Fruit fly (Drosophila melanogaster) whole organism, prepupa: ENCODE data around the gene CG13795.

Experiments
- CG10631 ChIP-seq: fragments of 200-800 bp; sonication (Bioruptor generic); optimal IDR thresholded peaks from 2 replicates; lab custom pipeline; 2016; ENCODE audit warnings: missing biosample characterization, missing genetic modification characterization
- CG11294 ChIP-seq: fragments of 200-800 bp; sonication (Bioruptor generic); IDR thresholded peaks from 2 replicates; pipeline ENCODE4 v1.3.6; 2022; ENCODE audit warnings: missing biosample characterization, missing genetic modification characterization
- CG11762 ChIP-seq: fragments of 200-800 bp; sonication (Bioruptor generic); optimal IDR thresholded peaks from 3 replicates; lab custom pipeline; 2016; ENCODE audit warnings: missing biosample characterization, missing genetic modification characterization; ENCODE audit not compliant: insufficient read depth
- CG11902 ChIP-seq: fragments of 200-800 bp; sonication (Bioruptor generic); optimal IDR thresholded peaks from 3 replicates; lab custom pipeline; 2016; ENCODE audit warnings: missing biosample characterization, missing genetic modification characterization
- CG15336 ChIP-seq: fragments of 200-800 bp; sonication (Bioruptor generic); IDR thresholded peaks from 2 replicates; pipeline ENCODE4 v1.3.6; 2022; ENCODE audit warnings: missing biosample characterization, missing genetic modification characterization
- CG1621 ChIP-seq: fragments of 200-800 bp; sonication (Bioruptor generic); optimal IDR thresholded peaks from 3 replicates; lab custom pipeline; 2018; ENCODE audit warnings: missing biosample characterization, mild to moderate bottlenecking, missing genetic modification characterization
- CG16779 ChIP-seq: fragments of 200-800 bp; sonication (Bioruptor generic); optimal IDR thresholded peaks from 3 replicates; lab custom pipeline; 2017; ENCODE audit warnings: missing biosample characterization, mild to moderate bottlenecking, missing genetic modification characterization
- CG3032 ChIP-seq: fragments of 200-800 bp; optimal IDR thresholded peaks from 2 replicates; lab custom pipeline; 2019; ENCODE audit warnings: missing biosample characterization, mild to moderate bottlenecking, missing genetic modification characterization, moderate library complexity
- CG6163 ChIP-seq: fragments of 200-800 bp; sonication (Bioruptor generic); IDR thresholded peaks from 3 replicates; pipeline ENCODE4 v1.3.6; 2022; ENCODE audit warnings: missing biosample characterization, missing genetic modification characterization
- CG6792 ChIP-seq: fragments of 200-800 bp; sonication (Bioruptor generic); optimal IDR thresholded peaks from 3 replicates; lab custom pipeline; 2016; ENCODE audit warnings: missing biosample characterization, missing genetic modification characterization
- CG6854 ChIP-seq: fragments of 200-800 bp; sonication (Bioruptor generic); optimal IDR thresholded peaks from 2 replicates; lab custom pipeline; 2017; ENCODE audit warnings: missing biosample characterization, mild to moderate bottlenecking, missing genetic modification characterization
- CG8119 ChIP-seq: fragments of 200-800 bp; sonication (Bioruptor generic); IDR thresholded peaks from 3 replicates; pipeline ENCODE4 v1.3.6; 2022; ENCODE audit warnings: missing biosample characterization, missing genetic modification characterization
- CG8319 ChIP-seq: fragments of 200-800 bp; sonication (Bioruptor generic); optimal IDR thresholded peaks from 3 replicates; lab custom pipeline; 2016; ENCODE audit warnings: missing biosample characterization, missing genetic modification characterization
- CG8632 ChIP-seq: fragments of 200-800 bp; sonication (Bioruptor generic); optimal IDR thresholded peaks from 3 replicates; lab custom pipeline; 2016; ENCODE audit warnings: missing biosample characterization, missing genetic modification characterization
- Eip75B ChIP-seq: fragments of 200-800 bp; sonication (Bioruptor generic); optimal IDR thresholded peaks from 3 replicates; lab custom pipeline; 2016; ENCODE audit warnings: missing biosample characterization, missing genetic modification characterization
- Eip78C ChIP-seq: fragments of 200-800 bp; sonication (Bioruptor generic); peaks from one replicate; lab custom pipeline; 2016; ENCODE audit warnings: missing biosample characterization, missing genetic modification characterization
- Eip93F ChIP-seq: fragments of 200-800 bp; sonication (Bioruptor generic); optimal IDR thresholded peaks from 2 replicates; lab custom pipeline; 2016; ENCODE audit warnings: missing biosample characterization, mild to moderate bottlenecking, missing genetic modification characterization
- Ets21C ChIP-seq: fragments of 200-800 bp; sonication (Bioruptor generic); optimal IDR thresholded peaks from 3 replicates; lab custom pipeline; 2016; ENCODE audit warnings: missing biosample characterization, missing genetic modification characterization
- Gug ChIP-seq: fragments of 200-800 bp; sonication (Bioruptor generic); IDR thresholded peaks from 2 replicates; pipeline ENCODE4 v1.3.6; 2022; ENCODE audit warnings: missing biosample characterization, missing genetic modification characterization
- Hr4 ChIP-seq: fragments of 200-800 bp; sonication (Bioruptor generic); optimal IDR thresholded peaks from 3 replicates; lab custom pipeline; 2016; ENCODE audit warnings: missing biosample characterization, missing genetic modification characterization
- OdsH ChIP-seq: fragments of 200-800 bp; sonication (Bioruptor generic); optimal IDR thresholded peaks from 3 replicates; lab custom pipeline; 2016; ENCODE audit warnings: missing biosample characterization, missing genetic modification characterization
- Sox14 ChIP-seq: fragments of 200-800 bp; sonication (Bioruptor generic); optimal IDR thresholded peaks from 3 replicates; lab custom pipeline; 2016; ENCODE audit warnings: missing biosample characterization, missing genetic modification characterization
- Sox15 ChIP-seq: fragments of 200-800 bp; sonication (Bioruptor generic); optimal IDR thresholded peaks from 3 replicates; lab custom pipeline; 2016; ENCODE audit warnings: missing biosample characterization, missing genetic modification characterization
- cyc ChIP-seq: fragments of 200-800 bp; sonication (Bioruptor generic); optimal IDR thresholded peaks from 3 replicates; lab custom pipeline; 2016; ENCODE audit warnings: missing biosample characterization, missing genetic modification characterization
- dac ChIP-seq: fragments of 200-800 bp; sonication (Bioruptor generic); optimal IDR thresholded peaks from 2 replicates; lab custom pipeline; 2017; ENCODE audit warnings: missing biosample characterization, mild to moderate bottlenecking, missing genetic modification characterization
- dsx ChIP-seq: fragments of 200-800 bp; optimal IDR thresholded peaks from 3 replicates; lab custom pipeline; 2019; ENCODE audit warnings: missing biosample characterization, mild to moderate bottlenecking, missing genetic modification characterization, moderate library complexity; ENCODE audit not compliant: poor library complexity, severe bottlenecking
- fd59A ChIP-seq: fragments of 200-800 bp; sonication (Bioruptor generic); optimal IDR thresholded peaks from 2 replicates; lab custom pipeline; 2017; ENCODE audit warnings: missing biosample characterization, mild to moderate bottlenecking, missing genetic modification characterization, missing genetic modification reagents
- fd85E ChIP-seq: fragments of 200-800 bp; sonication (Bioruptor generic); optimal IDR thresholded peaks from 3 replicates; lab custom pipeline; 2016; ENCODE audit warnings: missing biosample characterization, missing genetic modification characterization
- net ChIP-seq: fragments of 200-800 bp; sonication (Bioruptor generic); optimal IDR thresholded peaks from 3 replicates; lab custom pipeline; 2016; ENCODE audit warnings: missing biosample characterization, missing genetic modification characterization
- spab ChIP-seq: fragments of 200-800 bp; sonication (Bioruptor generic); optimal IDR thresholded peaks from 2 replicates; lab custom pipeline; 2017; ENCODE audit warnings: missing biosample characterization, mild to moderate bottlenecking, missing genetic modification characterization, missing genetic modification reagents
- ss ChIP-seq, 2 experiments: fragments of 200-800 bp; sonication (Bioruptor generic); optimal IDR thresholded peaks; 2 replicates in 1 of 2; 3 replicates in 1 of 2; lab custom pipeline; 2017 to 2018; ENCODE audit warnings: mild to moderate bottlenecking in 2 of 2, missing biosample characterization in 2 of 2, missing genetic modification characterization in 2 of 2, moderate library complexity in 1 of 2
- svp ChIP-seq: fragments of 200-800 bp; sonication (Bioruptor generic); peaks from one replicate; lab custom pipeline; 2016; ENCODE audit warnings: missing biosample characterization, missing genetic modification characterization
- vri ChIP-seq: fragments of 200-800 bp; sonication (Bioruptor generic); optimal IDR thresholded peaks from 3 replicates; lab custom pipeline; 2016; ENCODE audit warnings: missing biosample characterization, mild to moderate bottlenecking, missing genetic modification characterization

The CG13795 gene

DNA sequence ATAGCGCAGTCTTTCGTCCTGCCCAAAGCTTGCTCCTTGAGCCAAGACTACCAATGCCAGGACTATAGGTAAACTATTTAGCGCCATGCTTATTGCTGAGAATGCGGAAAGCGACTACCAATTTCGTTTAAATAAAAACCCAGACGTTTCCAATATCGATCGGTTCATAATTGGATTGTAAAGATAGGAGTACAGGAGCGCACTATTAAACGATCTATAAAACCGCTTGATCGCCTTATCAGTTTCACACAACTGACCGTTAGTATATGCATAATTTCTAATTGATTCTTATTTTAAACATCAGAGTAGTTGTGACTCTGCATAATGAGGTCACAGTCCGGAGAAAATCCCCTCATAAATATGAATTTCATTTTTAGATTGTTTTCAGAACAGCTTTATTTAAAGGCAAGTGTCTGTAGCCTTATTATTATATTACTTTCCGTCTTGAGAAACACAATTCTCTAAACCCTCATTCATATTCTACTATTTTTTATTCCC lies 33.5 kb downstream of the CG13795 start, which contains the start of the genes CG7025 and CG43235:
Gene CG7025, minus strand, starts transcription at position 101 of the 498 bp plus-strand sequence.
Gene CG43235, plus strand, starts transcription at position 448 of the 498 bp plus-strand sequence.
- TF ChIP-seq dac (GFP tag; lab: Kevin White, UChicago) (no peak), svp (GFP tag; lab: Kevin White, UChicago) (peak; percentile 43)

DNA sequence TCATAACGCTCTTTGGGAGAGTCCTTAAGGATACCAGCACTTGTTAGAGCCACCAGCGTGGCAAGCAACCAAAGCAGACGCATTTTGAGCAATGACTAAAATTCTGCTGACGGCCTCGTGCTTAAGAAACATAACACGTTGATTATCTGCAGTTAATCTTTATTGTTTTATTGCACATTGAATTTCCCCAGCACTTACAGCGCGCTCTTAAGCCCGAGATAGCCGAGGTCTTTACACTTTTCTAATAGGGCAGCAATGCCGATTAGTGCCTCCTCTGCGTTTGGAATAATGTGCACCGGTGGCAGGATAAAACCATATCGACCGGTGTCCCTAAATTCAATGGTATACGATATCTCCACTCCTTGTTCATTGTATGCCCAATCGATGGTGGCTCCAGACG lies 35.1 kb downstream of the CG13795 start, which contains the start of gene CG18585:
Gene CG18585, minus strand, starts transcription at position 101 of the 400 bp plus-strand sequence.
- TF ChIP-seq CG1621 (tag; lab: Kevin White, UChicago) (no peak), dsx (GFP tag; lab: Kevin White, UChicago) (no peak), CG11902 (GFP tag; lab: Kevin White, UChicago) (no peak), CG6854 (GFP tag; lab: Kevin White, UChicago) (no peak), Hr4 (GFP tag; lab: Kevin White, UChicago) (no peak), spab (GFP tag; lab: Kevin White, UChicago) (no peak), CG11762 (no peak), ss (GFP tag; optimal IDR thresholded peaks at IDR 0.05; lab: Kevin White, UChicago) (no peak), CG11294 (GFP tag; lab: Robert Waterston, UW) (no peak), Sox14 (GFP tag; lab: Kevin White, UChicago) (no peak), Eip78C (GFP tag; lab: Kevin White, UChicago) (no peak), CG8319 (GFP tag; lab: Kevin White, UChicago) (no peak), CG6163 (GFP tag; lab: Robert Waterston, UW) (no peak), fd85E (no peak), CG8119 (GFP tag; lab: Robert Waterston, UW) (no peak), CG10631 (GFP tag; lab: Kevin White, UChicago) (no peak), fd59A (GFP tag; lab: Kevin White, UChicago) (no peak)
- TF ChIP-seq, all 60 proteins: peak for 0

dm6 chr2L:7690449-7690848 lies 35.6 kb downstream of the CG13795 start:
- TF ChIP-seq CG15336 (no peak), OdsH (GFP tag; lab: Kevin White, UChicago) (no peak), CG3032 (tag; lab: Kevin White, UChicago) (no peak)

- TF ChIP-seq Sox15 (GFP tag; lab: Kevin White, UChicago) (no peak), Gug (GFP tag; lab: Robert Waterston, UW) (no peak), Eip93F (GFP tag; lab: Kevin White, UChicago) (no peak), Ets21C (GFP tag; lab: Kevin White, UChicago) (no peak), CG10631 (GFP tag; lab: Kevin White, UChicago) (no peak), net (GFP tag; lab: Kevin White, UChicago) (no peak), CG6792 (GFP tag; lab: Kevin White, UChicago) (no peak), svp (GFP tag; lab: Kevin White, UChicago) (peak; percentile 15), vri (GFP tag; lab: Kevin White, UChicago) (peak; percentile 53), CG8632 (GFP tag; lab: Kevin White, UChicago) (no peak), CG11294 (GFP tag; lab: Robert Waterston, UW) (no peak), spab (GFP tag; lab: Kevin White, UChicago) (no peak), Eip75B (GFP tag; lab: Kevin White, UChicago) (no peak), CG16779 (tag; lab: Kevin White, UChicago) (no peak)
- TF ChIP-seq, all 60 proteins: peak for 2
Observed at dm6 chr2L:7685290-7685689, 40.8 kb downstream of the CG13795 start.

dm6 chr2L:7680298-7680697 lies 45.8 kb downstream of the CG13795 start:
- TF ChIP-seq vri (GFP tag; lab: Kevin White, UChicago) (peak; percentile 0), cyc (GFP tag; lab: Kevin White, UChicago) (no peak)
